Worm (Caenorhabditis elegans): ENCODE data around the gene F31D4.2.

The F31D4.2 gene

DNA sequence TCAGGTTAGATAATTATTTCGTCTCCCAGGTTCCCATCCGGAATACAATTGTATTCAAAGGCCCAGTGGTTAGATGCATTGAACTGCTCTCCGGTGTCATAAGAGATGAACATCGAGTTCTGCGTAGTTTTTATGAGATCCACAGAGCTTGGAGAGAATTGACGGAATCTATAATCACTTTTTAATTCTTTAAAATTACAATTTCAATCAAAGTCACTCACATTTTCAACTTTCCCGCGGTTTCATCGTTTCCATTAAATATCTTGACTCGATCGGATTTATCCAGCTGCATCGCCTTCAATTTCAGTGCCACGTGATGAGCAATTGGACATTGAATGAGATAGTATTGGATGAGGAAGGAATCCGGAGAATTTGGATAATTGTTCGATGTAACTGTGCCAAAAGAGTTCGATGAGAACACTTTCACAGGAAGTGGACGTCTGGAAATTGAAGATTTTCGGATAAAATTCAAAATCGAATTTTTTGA lies 2.4 kb upstream of the F31D4.2 start:
- TF ChIP-seq hmbx-1 (tag; optimal IDR thresholded peaks at IDR 0.05), result no peak
- TF ChIP-seq hmg-4 (GFP tag; optimal IDR thresholded peaks at IDR 0.05), result no peak

- TF ChIP-seq hmg-4 (GFP tag; optimal IDR thresholded peaks at IDR 0.05), result no peak
- TF ChIP-seq ets-7 (tag; optimal IDR thresholded peaks at IDR 0.05), result no peak
- no peak for TF ChIP-seq ama-1 (optimal IDR thresholded peaks at IDR 0.05)
- TF ChIP-seq pes-1 (GFP tag; IDR thresholded peaks at IDR 0.05), result no peak
- TF ChIP-seq tra-4 (tag; optimal IDR thresholded peaks at IDR 0.05), result no peak
- no peak for TF ChIP-seq ceh-36 (tag; optimal IDR thresholded peaks at IDR 0.05)
- no peak for TF ChIP-seq ceh-13 (GFP tag; optimal IDR thresholded peaks at IDR 0.05)
- TF ChIP-seq flt-1 (GFP tag; IDR thresholded peaks at IDR 0.05), result no peak
- no peak for TF ChIP-seq aly-1 (tag; optimal IDR thresholded peaks at IDR 0.05)
- no peak for TF ChIP-seq tbx-11 (GFP tag; IDR thresholded peaks at IDR 0.05)
- TF ChIP-seq hmbx-1 (tag; optimal IDR thresholded peaks at IDR 0.05), result no peak
- no peak for TF ChIP-seq F13C5.2 (tag; optimal IDR thresholded peaks at IDR 0.05)
- TF ChIP-seq hnd-1 (tag; optimal IDR thresholded peaks at IDR 0.05), result no peak
- no peak for TF ChIP-seq scrt-1 (GFP tag; IDR thresholded peaks at IDR 0.05)
- TF ChIP-seq B0310.2 (tag; optimal IDR thresholded peaks at IDR 0.05), result no peak
- no peak for TF ChIP-seq tbx-37 (GFP tag; conservative IDR thresholded peaks at IDR 0.05)
- no peak for TF ChIP-seq sea-1 (GFP tag; conservative IDR thresholded peaks at IDR 0.05)
Observed at ce11 chrV:20841484-20841883, 3.9 kb downstream of the F31D4.2 start.

ce11 chrV:20839307-20839909 lies 5.9 kb downstream of the F31D4.2 start:
- 0 out of 2 replicates have a peak, but pooled peaks have one; percentile 29 for TF ChIP-seq sea-1 (GFP tag; conservative IDR thresholded peaks at IDR 0.05)
- TF ChIP-seq pes-1 (GFP tag; IDR thresholded peaks at IDR 0.05), result peak; percentile 63

- TF ChIP-seq ceh-13 (GFP tag; optimal IDR thresholded peaks at IDR 0.05), result no peak
- TF ChIP-seq ceh-36 (tag; optimal IDR thresholded peaks at IDR 0.05), result no peak
- TF ChIP-seq sea-1 (GFP tag; conservative IDR thresholded peaks at IDR 0.05), result no peak
- no peak for TF ChIP-seq ets-7 (tag; optimal IDR thresholded peaks at IDR 0.05)
- no peak for TF ChIP-seq hmg-4 (GFP tag; optimal IDR thresholded peaks at IDR 0.05)
- TF ChIP-seq flt-1 (GFP tag; IDR thresholded peaks at IDR 0.05), result no peak
Observed at ce11 chrV:20838565-20838964, 6.8 kb downstream of the F31D4.2 start, which contains the start of gene exos-7. TSS of gene exos-7 (plus strand) at chrV:20838865.

DNA sequence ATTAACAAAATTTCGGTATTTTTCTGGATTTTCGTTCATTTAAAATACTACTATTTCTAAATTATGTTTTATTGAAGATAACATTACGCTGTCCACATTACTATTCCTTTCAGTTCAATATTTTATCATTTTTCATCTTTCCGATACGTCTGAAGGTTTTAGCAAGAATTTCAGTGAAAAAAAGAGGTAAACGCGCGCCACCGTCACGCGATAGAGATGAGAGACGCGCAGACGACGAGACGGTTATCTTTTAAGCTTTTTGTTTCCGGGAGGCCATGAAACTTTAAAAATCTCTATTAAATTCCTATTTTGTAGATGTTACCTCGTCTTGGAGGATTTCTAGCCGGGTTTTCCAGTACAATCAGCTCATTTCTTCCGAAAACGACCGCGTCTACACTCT lies 7.6 kb downstream of the F31D4.2 start, which contains the start of gene mrps-12:
Gene mrps-12, plus strand, starts transcription at position 316 of the 400 bp plus-strand sequence.
- no peak for TF ChIP-seq scrt-1 (GFP tag; IDR thresholded peaks at IDR 0.05)
- no peak for TF ChIP-seq ets-7 (tag; optimal IDR thresholded peaks at IDR 0.05)
- TF ChIP-seq pes-1 (GFP tag; IDR thresholded peaks at IDR 0.05), result 0 out of 2 replicates have a peak, but pooled peaks have one; percentile 3
- TF ChIP-seq hmg-4 (GFP tag; optimal IDR thresholded peaks at IDR 0.05), result no peak
- no peak for TF ChIP-seq flt-1 (GFP tag; IDR thresholded peaks at IDR 0.05)
- TF ChIP-seq hnd-1 (tag; optimal IDR thresholded peaks at IDR 0.05), result no peak

ce11 chrV:20832554-20832963 lies 12.8 kb downstream of the F31D4.2 start:
- no peak for TF ChIP-seq hmg-4 (GFP tag; optimal IDR thresholded peaks at IDR 0.05)
- no peak for TF ChIP-seq hnd-1 (tag; optimal IDR thresholded peaks at IDR 0.05)
- TF ChIP-seq tra-4 (tag; optimal IDR thresholded peaks at IDR 0.05), result no peak
- no peak for TF ChIP-seq F13C5.2 (tag; optimal IDR thresholded peaks at IDR 0.05)
- TF ChIP-seq ets-7 (tag; optimal IDR thresholded peaks at IDR 0.05), result no peak
- TF ChIP-seq sea-1 (GFP tag; conservative IDR thresholded peaks at IDR 0.05), result no peak
- TF ChIP-seq tbx-11 (GFP tag; IDR thresholded peaks at IDR 0.05), result no peak
- no peak for TF ChIP-seq scrt-1 (GFP tag; IDR thresholded peaks at IDR 0.05)
- 0 out of 2 replicates have a peak, but pooled peaks have one; percentile 6 for TF ChIP-seq tbx-37 (GFP tag; conservative IDR thresholded peaks at IDR 0.05)
- TF ChIP-seq pes-1 (GFP tag; IDR thresholded peaks at IDR 0.05), result 0 out of 2 replicates have a peak, but pooled peaks have one; percentile 52
- peak; percentile 24 for TF ChIP-seq ceh-13 (GFP tag; optimal IDR thresholded peaks at IDR 0.05)
- TF ChIP-seq B0310.2 (tag; optimal IDR thresholded peaks at IDR 0.05), result no peak
- TF ChIP-seq hmbx-1 (tag; optimal IDR thresholded peaks at IDR 0.05), result no peak

- TF ChIP-seq flt-1 (GFP tag; IDR thresholded peaks at IDR 0.05), result no peak
- no peak for TF ChIP-seq sea-1 (GFP tag; conservative IDR thresholded peaks at IDR 0.05)
- TF ChIP-seq tbx-37 (GFP tag; conservative IDR thresholded peaks at IDR 0.05), result no peak
- no peak for TF ChIP-seq aly-1 (tag; optimal IDR thresholded peaks at IDR 0.05)
- no peak for TF ChIP-seq F13C5.2 (tag; optimal IDR thresholded peaks at IDR 0.05)
- TF ChIP-seq ama-1 (optimal IDR thresholded peaks at IDR 0.05), result no peak
- no peak for TF ChIP-seq ceh-36 (tag; optimal IDR thresholded peaks at IDR 0.05)
- no peak for TF ChIP-seq hnd-1 (tag; optimal IDR thresholded peaks at IDR 0.05)
- no peak for TF ChIP-seq hmbx-1 (tag; optimal IDR thresholded peaks at IDR 0.05)
- no peak for TF ChIP-seq scrt-1 (GFP tag; IDR thresholded peaks at IDR 0.05)
- no peak for TF ChIP-seq ceh-13 (GFP tag; optimal IDR thresholded peaks at IDR 0.05)
- no peak for TF ChIP-seq ets-7 (tag; optimal IDR thresholded peaks at IDR 0.05)
- TF ChIP-seq tra-4 (tag; optimal IDR thresholded peaks at IDR 0.05), result no peak
- no peak for TF ChIP-seq B0310.2 (tag; optimal IDR thresholded peaks at IDR 0.05)
- no peak for TF ChIP-seq hmg-4 (GFP tag; optimal IDR thresholded peaks at IDR 0.05)
Observed at ce11 chrV:20831867-20832266, 13.5 kb downstream of the F31D4.2 start.

DNA sequence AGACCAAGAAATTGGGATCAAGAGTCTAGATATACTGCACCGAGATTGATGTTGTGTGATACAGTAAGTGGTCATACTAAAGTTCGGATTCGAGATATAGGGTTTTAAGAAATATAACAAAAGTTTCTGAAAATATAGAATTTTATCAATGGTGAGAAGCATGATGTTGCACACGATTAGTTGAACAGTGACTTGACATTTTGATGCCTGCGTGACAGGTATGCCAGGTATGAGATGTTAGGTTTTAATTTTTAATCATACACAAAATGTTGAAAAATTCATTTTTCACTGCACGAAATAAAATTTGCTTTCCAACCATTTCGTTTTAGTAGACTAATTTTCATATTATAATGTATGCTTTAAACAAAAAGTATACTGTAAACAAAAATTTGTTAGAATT lies 14.9 kb downstream of the F31D4.2 start:
- TF ChIP-seq sea-1 (GFP tag; conservative IDR thresholded peaks at IDR 0.05) (no peak), ama-1 (optimal IDR thresholded peaks at IDR 0.05) (no peak), ceh-36 (tag; optimal IDR thresholded peaks at IDR 0.05) (no peak), pes-1 (GFP tag; IDR thresholded peaks at IDR 0.05) (no peak), aly-1 (tag; optimal IDR thresholded peaks at IDR 0.05) (no peak), F13C5.2 (tag; optimal IDR thresholded peaks at IDR 0.05) (no peak)

All from whole organism, early embryonic.